Worm (Caenorhabditis elegans) whole organism, L4/young adult: ENCODE data around the gene smz-1.

Experiments
- dao-5 ChIP-seq: sonication (generic microtip); optimal IDR thresholded peaks from 2 replicates; lab custom pipeline; 2016; ENCODE audit warnings: missing genotype, missing genetic modification characterization, moderate library complexity, missing compliant biosample characterization
- him-1 ChIP-seq: sonication (generic microtip); optimal IDR thresholded peaks from 2 replicates; lab custom pipeline; 2016; ENCODE audit warnings: missing genotype, missing genetic modification reagents, missing genetic modification characterization, missing compliant biosample characterization

DNA sequence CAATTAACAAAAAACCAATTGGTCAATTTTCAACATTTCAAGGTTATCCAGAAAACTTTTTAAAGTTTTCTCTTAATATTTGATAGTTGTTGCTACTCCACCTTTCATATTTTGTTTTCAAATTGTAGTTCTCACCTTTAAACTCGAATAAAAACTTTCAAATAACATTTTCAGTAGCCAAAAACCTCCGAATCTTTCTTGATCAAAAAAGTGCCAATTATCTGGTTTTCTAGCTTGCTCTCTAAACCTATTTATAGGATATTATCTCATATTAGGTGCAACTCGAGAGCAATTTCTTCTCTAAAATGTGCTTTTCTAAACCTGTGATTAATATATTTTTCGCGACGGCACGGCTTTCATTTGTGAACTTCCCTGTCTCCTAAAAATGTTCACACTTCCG is 32.3 kb downstream of the smz-1 start, which contains the start of gene sru-26:
- TF ChIP-seq him-1 (no peak), dao-5 (tag; lab: Kevin White, UChicago) (no peak)
